Fruit fly (Drosophila melanogaster): Measurements from ENCODE around the gene CG31380.

Gene CG31380

dm6 chr3R:25789355-25789754 lies at the start of gene CG31380:
Gene CG31380 (minus strand): TSS chr3R:25789455.
- TF ChIP-seq noc (tag; optimal IDR thresholded peaks at IDR 0.05): no peak

dm6 chr3R:25831799-25832280 lies 42.6 kb upstream of the CG31380 start, which contains the start of the genes Mst57Da and alpha4GT2:
Gene Mst57Da (minus strand): TSS chr3R:25831899.
Gene alpha4GT2 (plus strand): TSS chr3R:25832230.
- no peak for TF ChIP-seq noc (tag; optimal IDR thresholded peaks at IDR 0.05)

dm6 chr3R:25830814-25831213 lies 41.6 kb upstream of the CG31380 start, which contains the start of gene Mst57Db:
Gene Mst57Db (minus strand): TSS chr3R:25830914.
- TF ChIP-seq noc (tag; optimal IDR thresholded peaks at IDR 0.05): no peak

- TF ChIP-seq noc (tag; optimal IDR thresholded peaks at IDR 0.05): no peak
These were observed 40.9 kb upstream of the CG31380 start, which contains the start of gene Sfp96F for dm6 chr3R:25830128-25830527. Gene Sfp96F (minus strand): TSS chr3R:25830228.

- TF ChIP-seq noc (tag; optimal IDR thresholded peaks at IDR 0.05): no peak
These were observed 40.3 kb upstream of the CG31380 start, which contains the start of gene Mst57Dc for dm6 chr3R:25829598-25829997. Gene Mst57Dc (minus strand): TSS chr3R:25829698.

dm6 chr3R:25815179-25815578 lies 25.9 kb upstream of the CG31380 start, which contains the start of gene CG14354:
Gene CG14354 (plus strand): TSS chr3R:25815479.
- TF ChIP-seq noc (tag; optimal IDR thresholded peaks at IDR 0.05): no peak

dm6 chr3R:25811611-25812010 lies 22.4 kb upstream of the CG31380 start, which contains the start of the genes Acam and CG17770:
Gene Acam (plus strand): TSS chr3R:25811911.
Gene CG17770 (plus strand): TSS chr3R:25811911.
- no peak for TF ChIP-seq noc (tag; optimal IDR thresholded peaks at IDR 0.05)

- no peak for TF ChIP-seq noc (tag; optimal IDR thresholded peaks at IDR 0.05)
These were observed 21.5 kb upstream of the CG31380 start, which contains the start of gene CG5024 for dm6 chr3R:25810796-25811195. Gene CG5024 (plus strand): TSS chr3R:25811096.

- TF ChIP-seq noc (tag; optimal IDR thresholded peaks at IDR 0.05): no peak
These were observed 16.9 kb upstream of the CG31380 start, which contains the start of gene BG642167 for dm6 chr3R:25806145-25806544. Gene BG642167 (plus strand): TSS chr3R:25806445.

dm6 chr3R:25791807-25792206 lies 2.6 kb upstream of the CG31380 start:
- no peak for TF ChIP-seq noc (tag; optimal IDR thresholded peaks at IDR 0.05)

- TF ChIP-seq noc (tag; optimal IDR thresholded peaks at IDR 0.05): no peak
These were observed 1.1 kb upstream of the CG31380 start, which contains the start of gene CG31093 for dm6 chr3R:25790371-25790770. Gene CG31093 (minus strand): TSS chr3R:25790471.

dm6 chr3R:25787198-25787597 lies 2.1 kb downstream of the CG31380 start, which contains the start of gene CG4960:
Gene CG4960 (minus strand): TSS chr3R:25787298.
- TF ChIP-seq noc (tag; optimal IDR thresholded peaks at IDR 0.05): no peak

dm6 chr3R:25782855-25783424 lies 6.3 kb downstream of the CG31380 start:
- TF ChIP-seq noc (tag; optimal IDR thresholded peaks at IDR 0.05): no peak

dm6 chr3R:25778205-25778604 lies 11.1 kb downstream of the CG31380 start, which contains the start of gene CG4956:
Gene CG4956 (minus strand): TSS chr3R:25778305.
- no peak for TF ChIP-seq noc (tag; optimal IDR thresholded peaks at IDR 0.05)

- no peak for TF ChIP-seq noc (tag; optimal IDR thresholded peaks at IDR 0.05)
These were observed 12.2 kb downstream of the CG31380 start, which contains the start of gene CG17195 for dm6 chr3R:25777098-25777497. Gene CG17195 (minus strand): TSS chr3R:25777198.

dm6 chr3R:25776137-25776536 lies 13.1 kb downstream of the CG31380 start, which contains the start of gene CG17196:
Gene CG17196 (minus strand): TSS chr3R:25776237.
- TF ChIP-seq noc (tag; optimal IDR thresholded peaks at IDR 0.05): no peak

- no peak for TF ChIP-seq noc (tag; optimal IDR thresholded peaks at IDR 0.05)
These were observed 14.0 kb downstream of the CG31380 start, which contains the start of the genes CG17197 and CG17198 for dm6 chr3R:25775269-25775668. Gene CG17197 (minus strand): TSS chr3R:25775369. Gene CG17198 (minus strand): TSS chr3R:25775369.

All from whole organism, larva.